ENCODE assay signal across 1 fruit fly cellular context in the genomic region with DNA sequence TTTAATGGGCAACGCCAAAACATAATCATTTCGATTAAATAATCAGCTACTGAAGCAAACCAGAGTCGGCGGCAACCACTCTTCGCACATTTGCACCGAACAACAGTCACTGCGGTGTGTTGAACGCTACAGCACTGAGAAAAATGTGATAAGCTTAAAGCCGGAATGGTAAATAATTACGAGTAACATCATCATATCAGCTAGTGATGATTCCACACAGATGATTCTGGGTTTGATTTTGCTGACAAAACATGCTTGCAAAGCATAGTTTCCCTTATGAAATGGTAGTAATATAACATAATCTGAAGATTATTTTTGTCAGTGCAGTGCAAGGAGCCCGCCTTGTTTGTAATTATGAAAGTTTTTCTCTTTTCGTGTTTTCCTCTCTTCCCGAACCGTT.
TF ChIP-seq lines count a peak whose summit lies in the region.

No protein-coding gene starts in this region.

TF ChIP-seq in whole organism, embryonic, 481 proteins besides CTCF, POLR2A, EP300 and RAD21 (continued from another document and continues in another):
- no peak for TF ChIP-seq org-1 (GFP tag; optimal IDR thresholded peaks at IDR 0.05; lab: Kevin White, UChicago)
- no peak for TF ChIP-seq z (GFP tag; IDR thresholded peaks at IDR 0.05; lab: Robert Waterston, UW)
- TF ChIP-seq Drgx (GFP tag; IDR thresholded peaks at IDR 0.05; lab: Robert Waterston, UW) = peak; percentile 73
- TF ChIP-seq zen2 (GFP tag; IDR thresholded peaks at IDR 0.05; lab: Robert Waterston, UW; ENCODE audit: partially characterized antibody) = no peak
- TF ChIP-seq Blimp-1 (GFP tag; optimal IDR thresholded peaks at IDR 0.05; lab: Kevin White, UChicago) = peak; percentile 74
- no peak for TF ChIP-seq CG17568 (GFP tag; optimal IDR thresholded peaks at IDR 0.05; lab: Kevin White, UChicago)
- TF ChIP-seq CG6254 (GFP tag; optimal IDR thresholded peaks at IDR 0.05; lab: Kevin White, UChicago) = peak; percentile 50
- TF ChIP-seq gem (tag; optimal IDR thresholded peaks at IDR 0.05; lab: Kevin White, UChicago) = peak; percentile 78
- no peak for TF ChIP-seq Myb (GFP tag; optimal IDR thresholded peaks at IDR 0.05; lab: Kevin White, UChicago)
- TF ChIP-seq CG6813 (GFP tag; optimal IDR thresholded peaks at IDR 0.05; lab: Kevin White, UChicago) = peak; percentile 28
- 0 out of 2 replicates have a peak, but pooled peaks have one; percentile 19 for TF ChIP-seq CG32772 (GFP tag; IDR thresholded peaks at IDR 0.05; lab: Robert Waterston, UW)
- no peak for TF ChIP-seq Poxn (GFP tag; IDR thresholded peaks at IDR 0.05; lab: Robert Waterston, UW)
- no peak for TF ChIP-seq Opbp (GFP tag; IDR thresholded peaks at IDR 0.05; lab: Robert Waterston, UW; ENCODE audit: partially characterized antibody)
- no peak for TF ChIP-seq danr (GFP tag; IDR thresholded peaks at IDR 0.05; lab: Robert Waterston, UW)
- TF ChIP-seq Lpt (GFP tag; optimal IDR thresholded peaks at IDR 0.05; lab: Kevin White, UChicago) = no peak
- peak; percentile 49 for TF ChIP-seq CG1602 (GFP tag; optimal IDR thresholded peaks at IDR 0.05; lab: Kevin White, UChicago)
- no peak for TF ChIP-seq CG6654 (GFP tag; optimal IDR thresholded peaks at IDR 0.05; lab: Kevin White, UChicago)
- no peak for TF ChIP-seq CG9609 (GFP tag; optimal IDR thresholded peaks at IDR 0.05; lab: Kevin White, UChicago)
- no peak for TF ChIP-seq fru (optimal IDR thresholded peaks at IDR 0.05; lab: Kevin White, UChicago)
- TF ChIP-seq CG12104 (GFP tag; optimal IDR thresholded peaks at IDR 0.05; lab: Kevin White, UChicago) = no peak
- peak; percentile 59 for TF ChIP-seq CG5245 (GFP tag; optimal IDR thresholded peaks at IDR 0.05; lab: Kevin White, UChicago)
- TF ChIP-seq p53 (GFP tag; optimal IDR thresholded peaks at IDR 0.05; lab: Kevin White, UChicago) = no peak
- TF ChIP-seq eve (GFP tag; optimal IDR thresholded peaks at IDR 0.05; lab: Kevin White, UChicago) = peak in 1 of 2 experiments; percentile 85
- no peak for TF ChIP-seq Gsc (GFP tag; IDR thresholded peaks at IDR 0.05; lab: Robert Waterston, UW)
- TF ChIP-seq Rfx (GFP tag; IDR thresholded peaks at IDR 0.05; lab: Robert Waterston, UW) = no peak
- TF ChIP-seq Ets97D (GFP tag; optimal IDR thresholded peaks at IDR 0.05; lab: Kevin White, UChicago) = no peak
- no peak for TF ChIP-seq bowl (GFP tag; IDR thresholded peaks at IDR 0.05; lab: Robert Waterston, UW)
- TF ChIP-seq CG15073 (GFP tag; optimal IDR thresholded peaks at IDR 0.05; lab: Kevin White, UChicago) = no peak
- TF ChIP-seq oc (tag; optimal IDR thresholded peaks at IDR 0.05; lab: Kevin White, UChicago) = peak; percentile 44
- peak; percentile 59 for TF ChIP-seq CG12219 (GFP tag; optimal IDR thresholded peaks at IDR 0.05; lab: Kevin White, UChicago)
- peak; percentile 47; the same call in 1 of the 3 replicates for TF ChIP-seq Optix (GFP tag; IDR thresholded peaks at IDR 0.05; lab: Robert Waterston, UW)
- TF ChIP-seq CG34422 (GFP tag; IDR thresholded peaks at IDR 0.05; lab: Robert Waterston, UW) = 0 out of 3 replicates have a peak, but pooled peaks have one; percentile 15
- no peak for TF ChIP-seq al (GFP tag; IDR thresholded peaks at IDR 0.05; lab: Robert Waterston, UW)
- no peak for TF ChIP-seq CG16779 (GFP tag; IDR thresholded peaks at IDR 0.05; lab: Robert Waterston, UW)
- no peak for TF ChIP-seq Hand (GFP tag; optimal IDR thresholded peaks at IDR 0.05; lab: Kevin White, UChicago)
- no peak for TF ChIP-seq Doc2 (GFP tag; IDR thresholded peaks at IDR 0.05; lab: Robert Waterston, UW)
- no peak for TF ChIP-seq CG4617 (GFP tag; optimal IDR thresholded peaks at IDR 0.05; lab: Kevin White, UChicago; ENCODE audit: borderline replicate concordance)
- peak; percentile 12 for TF ChIP-seq CG8089 (GFP tag; optimal IDR thresholded peaks at IDR 0.05; lab: Kevin White, UChicago)
- TF ChIP-seq wdn (GFP tag; IDR thresholded peaks at IDR 0.05; lab: Robert Waterston, UW) = no peak
- TF ChIP-seq CoRest (tag; optimal IDR thresholded peaks at IDR 0.05; lab: Kevin White, UChicago) = peak; percentile 54
- TF ChIP-seq tap (tag; optimal IDR thresholded peaks at IDR 0.05; lab: Kevin White, UChicago) = peak; percentile 38
- no peak for TF ChIP-seq D (optimal IDR thresholded peaks at IDR 0.05; lab: Kevin White, UChicago)
- TF ChIP-seq D (GFP tag; optimal IDR thresholded peaks at IDR 0.05; lab: Kevin White, UChicago) = peak; percentile 68
- TF ChIP-seq CG11085 (GFP tag; IDR thresholded peaks at IDR 0.05; lab: Robert Waterston, UW) = no peak
- TF ChIP-seq CG3838 (GFP tag; optimal IDR thresholded peaks at IDR 0.05; lab: Kevin White, UChicago) = no peak
- TF ChIP-seq Dbx (GFP tag; IDR thresholded peaks at IDR 0.05; lab: Robert Waterston, UW) = no peak
- TF ChIP-seq Oli (tag; optimal IDR thresholded peaks at IDR 0.05; lab: Kevin White, UChicago) = peak; percentile 74
- TF ChIP-seq jumu (GFP tag; optimal IDR thresholded peaks at IDR 0.05; lab: Kevin White, UChicago) = peak; percentile 50
- TF ChIP-seq dysf (GFP tag; IDR thresholded peaks at IDR 0.05; lab: Robert Waterston, UW) = peak; percentile 55; the same call in 1 of the 3 replicates
- TF ChIP-seq grau (tag; optimal IDR thresholded peaks at IDR 0.05; lab: Kevin White, UChicago) = peak; percentile 63
- TF ChIP-seq chinmo (GFP tag; IDR thresholded peaks at IDR 0.05; lab: Robert Waterston, UW; ENCODE audit: partially characterized antibody) = no peak
- peak; percentile 64 for TF ChIP-seq Xbp1 (GFP tag; optimal IDR thresholded peaks at IDR 0.05; lab: Kevin White, UChicago)
- TF ChIP-seq MTF-1 (GFP tag; optimal IDR thresholded peaks at IDR 0.05; lab: Kevin White, UChicago; ENCODE audit: borderline replicate concordance) = no peak
- TF ChIP-seq CG6854 (GFP tag; optimal IDR thresholded peaks at IDR 0.05; lab: Kevin White, UChicago) = no peak
- TF ChIP-seq CG10321 (GFP tag; IDR thresholded peaks at IDR 0.05; lab: Robert Waterston, UW) = no peak
- TF ChIP-seq ttk (GFP tag; IDR thresholded peaks at IDR 0.05; lab: Robert Waterston, UW) = no peak
- no peak for TF ChIP-seq Hr78 (GFP tag; optimal IDR thresholded peaks at IDR 0.05; lab: Kevin White, UChicago)
- TF ChIP-seq CG8478 (optimal IDR thresholded peaks at IDR 0.05; lab: Kevin White, UChicago) = no peak
- no peak for TF ChIP-seq grn (GFP tag; optimal IDR thresholded peaks at IDR 0.05; lab: Kevin White, UChicago)
- peak; percentile 21 for TF ChIP-seq CG10654 (GFP tag; optimal IDR thresholded peaks at IDR 0.05; lab: Kevin White, UChicago)
- TF ChIP-seq sim (GFP tag; IDR thresholded peaks at IDR 0.05; lab: Robert Waterston, UW) = 0 out of 2 replicates have a peak, but pooled peaks have one; percentile 40
- TF ChIP-seq br (optimal IDR thresholded peaks at IDR 0.05; lab: Kevin White, UChicago) = no peak
- TF ChIP-seq Aef1 (GFP tag; IDR thresholded peaks at IDR 0.05; lab: Robert Waterston, UW) = no peak
- no peak for TF ChIP-seq ro (GFP tag; IDR thresholded peaks at IDR 0.05; lab: Robert Waterston, UW)
- no peak for TF ChIP-seq Bgb (GFP tag; IDR thresholded peaks at IDR 0.05; lab: Robert Waterston, UW; ENCODE audit: partially characterized antibody)
- no peak for TF ChIP-seq Hr39 (optimal IDR thresholded peaks at IDR 0.05; lab: Kevin White, UChicago)
- no peak for TF ChIP-seq crc (GFP tag; optimal IDR thresholded peaks at IDR 0.05; lab: Kevin White, UChicago)
- TF ChIP-seq B-H1 (GFP tag; IDR thresholded peaks at IDR 0.05; lab: Robert Waterston, UW) = no peak
- TF ChIP-seq pb (GFP tag; optimal IDR thresholded peaks at IDR 0.05; lab: Kevin White, UChicago) = no peak
- TF ChIP-seq Nf-YA (GFP tag; IDR thresholded peaks at IDR 0.05; lab: Robert Waterston, UW) = no peak
- TF ChIP-seq trem (tag; optimal IDR thresholded peaks at IDR 0.05; lab: Kevin White, UChicago) = peak; percentile 35
- no peak for TF ChIP-seq CG10959 (GFP tag; IDR thresholded peaks at IDR 0.05; lab: Robert Waterston, UW)
- TF ChIP-seq D19A (tag; optimal IDR thresholded peaks at IDR 0.05; lab: Kevin White, UChicago) = peak; percentile 54
- TF ChIP-seq CG3995 (GFP tag; optimal IDR thresholded peaks at IDR 0.05; lab: Kevin White, UChicago) = no peak
- no peak for TF ChIP-seq Awh (GFP tag; IDR thresholded peaks at IDR 0.05; lab: Robert Waterston, UW)
- TF ChIP-seq NK7.1 (GFP tag; optimal IDR thresholded peaks at IDR 0.05; lab: Kevin White, UChicago) = no peak
- peak; percentile 50 for TF ChIP-seq CG12071 (GFP tag; optimal IDR thresholded peaks at IDR 0.05; lab: Kevin White, UChicago)
- no peak for TF ChIP-seq D19B (GFP tag; optimal IDR thresholded peaks at IDR 0.05; lab: Kevin White, UChicago)
- TF ChIP-seq zen (tag; optimal IDR thresholded peaks at IDR 0.05; lab: Kevin White, UChicago) = peak; percentile 64
- TF ChIP-seq Nf-YB (GFP tag; optimal IDR thresholded peaks at IDR 0.05; lab: Kevin White, UChicago) = no peak
- TF ChIP-seq CG10431 (GFP tag; optimal IDR thresholded peaks at IDR 0.05; lab: Kevin White, UChicago) = no peak
- no peak for TF ChIP-seq pita (GFP tag; optimal IDR thresholded peaks at IDR 0.05; lab: Kevin White, UChicago)
- TF ChIP-seq CG10267 (tag; optimal IDR thresholded peaks at IDR 0.05; lab: Kevin White, UChicago) = peak; percentile 45
- peak; percentile 25 for TF ChIP-seq her (GFP tag; optimal IDR thresholded peaks at IDR 0.05; lab: Kevin White, UChicago)
- peak; percentile 43 for TF ChIP-seq PHDP (tag; optimal IDR thresholded peaks at IDR 0.05; lab: Kevin White, UChicago)
- TF ChIP-seq Ets65A (GFP tag; lab: Kevin White, UChicago) = no peak
- TF ChIP-seq CG9876 (GFP tag; optimal IDR thresholded peaks at IDR 0.05; lab: Kevin White, UChicago) = no peak
- TF ChIP-seq CG9932 (GFP tag; IDR thresholded peaks at IDR 0.05; lab: Robert Waterston, UW) = no peak
- no peak for TF ChIP-seq pzg (GFP tag; optimal IDR thresholded peaks at IDR 0.05; lab: Kevin White, UChicago)
- TF ChIP-seq CG13894 (tag; optimal IDR thresholded peaks at IDR 0.05; lab: Kevin White, UChicago) = no peak
- TF ChIP-seq CG11695 (GFP tag; IDR thresholded peaks at IDR 0.05; lab: Robert Waterston, UW) = 0 out of 3 replicates have a peak, but pooled peaks have one; percentile 12
- TF ChIP-seq CG8924 (tag; optimal IDR thresholded peaks at IDR 0.05; lab: Kevin White, UChicago) = peak; percentile 46
- peak; percentile 32 for TF ChIP-seq Hr3 (GFP tag; optimal IDR thresholded peaks at IDR 0.05; lab: Kevin White, UChicago)
- TF ChIP-seq ranshi (GFP tag; IDR thresholded peaks at IDR 0.05; lab: Robert Waterston, UW) = 0 out of 2 replicates have a peak, but pooled peaks have one; percentile 11
- no peak for TF ChIP-seq CG31388 (GFP tag; optimal IDR thresholded peaks at IDR 0.05; lab: Kevin White, UChicago)
- no peak for TF ChIP-seq wek (GFP tag; optimal IDR thresholded peaks at IDR 0.05; lab: Kevin White, UChicago)
- TF ChIP-seq Xrp1 (GFP tag; IDR thresholded peaks at IDR 0.05; lab: Robert Waterston, UW) = peak; percentile 36; the same call in 1 of the 2 replicates
- TF ChIP-seq CG31365 (tag; optimal IDR thresholded peaks at IDR 0.05; lab: Kevin White, UChicago) = no peak
- TF ChIP-seq CG10565 (GFP tag; optimal IDR thresholded peaks at IDR 0.05; lab: Kevin White, UChicago) = no peak
- peak; percentile 73 for TF ChIP-seq CG17359 (tag; optimal IDR thresholded peaks at IDR 0.05; lab: Kevin White, UChicago)
- no peak for TF ChIP-seq hth (optimal IDR thresholded peaks at IDR 0.05; lab: Kevin White, UChicago)
- peak; percentile 59; the same call in 1 of the 2 replicates for TF ChIP-seq ara (GFP tag; IDR thresholded peaks at IDR 0.05; lab: Robert Waterston, UW)
- peak; percentile 39 for TF ChIP-seq chn (GFP tag; optimal IDR thresholded peaks at IDR 0.05; lab: Kevin White, UChicago)
- no peak for TF ChIP-seq pros (GFP tag; optimal IDR thresholded peaks at IDR 0.05; lab: Kevin White, UChicago)
- no peak for TF ChIP-seq usp (GFP tag; optimal IDR thresholded peaks at IDR 0.05; lab: Kevin White, UChicago)
- TF ChIP-seq prd (optimal IDR thresholded peaks at IDR 0.05; lab: Kevin White, UChicago) = no peak
- peak; percentile 51; the same call in 1 of the 3 replicates for TF ChIP-seq prd (GFP tag; IDR thresholded peaks at IDR 0.05; lab: Robert Waterston, UW)
- TF ChIP-seq kay (GFP tag; optimal IDR thresholded peaks at IDR 0.05; lab: Kevin White, UChicago) = no peak
- TF ChIP-seq nom (GFP tag; optimal IDR thresholded peaks at IDR 0.05; lab: Kevin White, UChicago) = no peak
- TF ChIP-seq twi (tag; optimal IDR thresholded peaks at IDR 0.05; lab: Kevin White, UChicago) = peak; percentile 9
- TF ChIP-seq Sin3A (optimal IDR thresholded peaks at IDR 0.05; lab: Kevin White, UChicago) = no peak
- no peak for TF ChIP-seq cg (GFP tag; optimal IDR thresholded peaks at IDR 0.05; lab: Kevin White, UChicago)
- peak; percentile 65 for TF ChIP-seq CG31441 (GFP tag; IDR thresholded peaks at IDR 0.05; lab: Robert Waterston, UW)
- TF ChIP-seq esg (GFP tag; conservative IDR thresholded peaks at IDR 0.05; lab: Robert Waterston, UW) = no peak; the same call in 1 of the 2 replicates
- peak; percentile 51 for TF ChIP-seq Atf3 (GFP tag; optimal IDR thresholded peaks at IDR 0.05; lab: Kevin White, UChicago)
- TF ChIP-seq CG34224 (GFP tag; IDR thresholded peaks at IDR 0.05; lab: Robert Waterston, UW; ENCODE audit: partially characterized antibody) = no peak
- no peak for TF ChIP-seq kni (GFP tag; optimal IDR thresholded peaks at IDR 0.05; lab: Kevin White, UChicago)
- no peak for TF ChIP-seq CHES-1-like (GFP tag; optimal IDR thresholded peaks at IDR 0.05; lab: Kevin White, UChicago)
- TF ChIP-seq CG15696 (tag; optimal IDR thresholded peaks at IDR 0.05; lab: Kevin White, UChicago) = peak; percentile 12
- peak; percentile 33; the same call in 1 of the 2 replicates for TF ChIP-seq onecut (GFP tag; IDR thresholded peaks at IDR 0.05; lab: Robert Waterston, UW)
- TF ChIP-seq CG30020 (tag; optimal IDR thresholded peaks at IDR 0.05; lab: Kevin White, UChicago) = no peak
- peak; percentile 58 for TF ChIP-seq fd64A (GFP tag; optimal IDR thresholded peaks at IDR 0.05; lab: Kevin White, UChicago)
- peak; percentile 57 for TF ChIP-seq gsb-n (tag; optimal IDR thresholded peaks at IDR 0.05; lab: Kevin White, UChicago)
- peak; percentile 37 for TF ChIP-seq CG2202 (tag; optimal IDR thresholded peaks at IDR 0.05; lab: Kevin White, UChicago)
- TF ChIP-seq pfk (GFP tag; optimal IDR thresholded peaks at IDR 0.05; lab: Kevin White, UChicago) = no peak
- TF ChIP-seq stc (GFP tag; IDR thresholded peaks at IDR 0.05; lab: Robert Waterston, UW) = no peak
- no peak for TF ChIP-seq aop (GFP tag; IDR thresholded peaks at IDR 0.05; lab: Robert Waterston, UW)
- peak; percentile 42; the same call in 1 of the 2 replicates for TF ChIP-seq E2f1 (GFP tag; IDR thresholded peaks at IDR 0.05; lab: Robert Waterston, UW)
- TF ChIP-seq Dll (GFP tag; IDR thresholded peaks at IDR 0.05; lab: Robert Waterston, UW; ENCODE audit: partially characterized antibody) = no peak
- no peak for TF ChIP-seq CG4328 (GFP tag; optimal IDR thresholded peaks at IDR 0.05; lab: Kevin White, UChicago)
